Worm (Caenorhabditis elegans): ENCODE measurements around the gene R05H10.1.

R05H10.1 gene

DNA sequence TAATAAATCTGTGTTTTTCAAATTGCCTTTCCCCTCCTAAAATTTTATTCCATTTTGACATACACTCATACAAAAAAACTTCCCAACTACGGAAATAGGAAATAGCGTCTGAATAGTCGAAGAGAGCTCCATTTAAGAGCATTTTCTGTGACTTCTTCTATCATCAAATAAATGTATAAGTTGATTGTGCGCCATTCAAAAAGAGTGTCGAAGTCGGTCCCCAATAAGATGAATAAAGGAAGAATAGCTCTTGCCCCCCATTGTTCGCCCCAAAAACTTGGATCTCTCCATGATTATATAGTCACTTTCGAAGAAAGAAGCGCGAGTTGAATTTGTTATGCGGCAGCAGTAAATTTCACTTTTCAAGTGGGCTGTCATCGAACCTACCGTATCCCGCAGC is 40.9 kb downstream of the R05H10.1 start:
- no peak for TF ChIP-seq nhr-42 (GFP tag; IDR thresholded peaks at IDR 0.05)
- no peak for TF ChIP-seq ztf-7 (tag; optimal IDR thresholded peaks at IDR 0.05)
- no peak for TF ChIP-seq jun-1 (tag; optimal IDR thresholded peaks at IDR 0.05)
- no peak for TF ChIP-seq Y75B8A.6 (GFP tag; IDR thresholded peaks at IDR 0.05)
- no peak for TF ChIP-seq ama-1 (optimal IDR thresholded peaks at IDR 0.05)
- TF ChIP-seq spr-3 (GFP tag; optimal IDR thresholded peaks at IDR 0.05), result no peak
- TF ChIP-seq mep-1 (tag; optimal IDR thresholded peaks at IDR 0.05), result no peak
- no peak for TF ChIP-seq ces-1 (GFP tag; optimal IDR thresholded peaks at IDR 0.05)
- no peak for TF ChIP-seq aly-2 (tag; optimal IDR thresholded peaks at IDR 0.05)
- no peak for TF ChIP-seq nhr-6 (tag; optimal IDR thresholded peaks at IDR 0.05)
- TF ChIP-seq egl-43 (GFP tag; IDR thresholded peaks at IDR 0.05), result no peak
- no peak for TF ChIP-seq nhr-10 (tag; optimal IDR thresholded peaks at IDR 0.05)
- TF ChIP-seq lin-15B (tag; optimal IDR thresholded peaks at IDR 0.05), result no peak
- TF ChIP-seq zfp-2 (tag; optimal IDR thresholded peaks at IDR 0.05), result no peak
- TF ChIP-seq mdl-1 (tag; optimal IDR thresholded peaks at IDR 0.05), result no peak
- no peak for TF ChIP-seq ceh-44 (GFP tag; IDR thresholded peaks at IDR 0.05)
- TF ChIP-seq ctbp-1 (GFP tag; IDR thresholded peaks at IDR 0.05), result no peak

DNA sequence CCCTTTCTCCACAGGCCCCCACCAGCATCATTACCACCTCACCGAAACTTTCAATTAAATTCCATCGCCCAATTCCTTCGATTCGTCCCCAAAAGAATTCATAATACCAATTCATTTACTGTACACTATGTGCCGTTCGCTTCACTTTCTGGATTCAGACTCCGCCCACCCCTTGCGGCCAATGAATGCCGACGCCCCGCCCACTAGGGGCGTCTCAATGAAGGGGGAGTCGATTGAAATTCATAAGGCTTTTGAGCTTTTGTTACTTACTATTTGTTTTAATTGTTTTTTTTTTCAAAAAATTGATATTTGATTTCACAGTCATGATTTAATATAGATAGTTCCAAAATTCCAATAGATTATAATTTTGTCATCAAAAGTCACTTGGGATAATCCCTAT is 44.9 kb downstream of the R05H10.1 start:
- 0 out of 2 replicates have a peak, but pooled peaks have one; percentile 6 for TF ChIP-seq dmd-9 (GFP tag; IDR thresholded peaks at IDR 0.05)
- TF ChIP-seq aly-2 (tag; optimal IDR thresholded peaks at IDR 0.05), result no peak

DNA sequence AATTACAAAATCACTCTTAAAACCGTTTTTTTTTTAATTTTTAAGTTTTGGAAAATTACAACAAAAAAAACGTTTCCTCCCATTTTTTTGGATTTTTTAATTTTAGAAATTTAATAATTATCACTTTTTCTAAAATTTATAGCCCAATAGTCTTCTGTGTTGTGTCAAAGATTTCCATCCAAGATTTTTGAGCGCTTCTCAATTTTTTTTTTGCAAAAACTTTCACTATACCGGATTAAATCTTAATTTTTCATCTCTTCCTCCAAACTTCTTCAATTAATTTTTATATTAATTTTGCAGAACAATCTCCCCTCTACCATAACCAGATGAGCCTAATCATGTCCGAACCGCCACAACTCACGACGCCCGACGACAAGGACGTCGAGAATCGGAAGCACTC is 50.6 kb downstream of the R05H10.1 start, which contains the start of gene cog-1:
Gene cog-1 (plus strand): TSS at position 301 of the 400 bp plus-strand sequence.
- TF ChIP-seq lin-29 (GFP tag; IDR thresholded peaks at IDR 0.05), result no peak
- TF ChIP-seq saeg-2 (GFP tag; IDR thresholded peaks at IDR 0.05), result no peak
- no peak for TF ChIP-seq zip-2 (tag; optimal IDR thresholded peaks at IDR 0.05)
- TF ChIP-seq ceh-82 (tag; optimal IDR thresholded peaks at IDR 0.05), result no peak
- no peak for TF ChIP-seq F10B5.3 (tag; optimal IDR thresholded peaks at IDR 0.05)
- TF ChIP-seq lir-3 (tag; optimal IDR thresholded peaks at IDR 0.05), result no peak
- TF ChIP-seq mes-2 (tag; optimal IDR thresholded peaks at IDR 0.05; ENCODE audit: poor library complexity, severe bottlenecking), result no peak
- no peak for TF ChIP-seq arid-1 (GFP tag; conservative IDR thresholded peaks at IDR 0.05)
- TF ChIP-seq duxl-1 (tag; optimal IDR thresholded peaks at IDR 0.05; ENCODE audit: poor library complexity), result no peak
- no peak for TF ChIP-seq ceh-20 (GFP tag; IDR thresholded peaks at IDR 0.05)
- TF ChIP-seq lin-15B (tag; optimal IDR thresholded peaks at IDR 0.05), result no peak
- TF ChIP-seq T20F7.1 (GFP tag; optimal IDR thresholded peaks at IDR 0.05), result no peak
- TF ChIP-seq fkh-10 (GFP tag; optimal IDR thresholded peaks at IDR 0.05), result no peak
- TF ChIP-seq hmg-1.1 (GFP tag; IDR thresholded peaks at IDR 0.05), result no peak
- TF ChIP-seq ceh-44 (GFP tag; IDR thresholded peaks at IDR 0.05), result no peak
- no peak for TF ChIP-seq rbr-2 (tag; optimal IDR thresholded peaks at IDR 0.05)
- TF ChIP-seq mxl-3 (GFP tag; optimal IDR thresholded peaks at IDR 0.05), result no peak
- TF ChIP-seq sdz-12 (GFP tag; optimal IDR thresholded peaks at IDR 0.05), result no peak
- TF ChIP-seq ceh-28 (tag; optimal IDR thresholded peaks at IDR 0.05), result no peak
